Fruit fly (Drosophila melanogaster): ENCODE data around the gene Nelf-A.

Gene Nelf-A

dm6 chr3R:21185655-21186054, 37.8 kb upstream of the Nelf-A start:
- TF ChIP-seq CG10543 (GFP tag; optimal IDR thresholded peaks at IDR 0.05) (peak; percentile 29), sr (GFP tag; IDR thresholded peaks at IDR 0.05) (0 out of 3 replicates have a peak, but pooled peaks have one; percentile 16), CG13894 (tag; optimal IDR thresholded peaks at IDR 0.05) (peak; percentile 66), tio (GFP tag; optimal IDR thresholded peaks at IDR 0.05) (no peak), CG12299 (tag; optimal IDR thresholded peaks at IDR 0.05) (no peak), eve (GFP tag; optimal IDR thresholded peaks at IDR 0.05) (peak in 1 of 2 experiments; percentile 47), CG12769 (tag; optimal IDR thresholded peaks at IDR 0.05) (peak; percentile 11), chinmo (GFP tag; IDR thresholded peaks at IDR 0.05; ENCODE audit: partially characterized antibody) (0 out of 4 replicates have a peak, but pooled peaks have one; percentile 31), vvl (GFP tag; IDR thresholded peaks at IDR 0.05) (0 out of 2 replicates have a peak, but pooled peaks have one; percentile 17), Nf-YC (tag; optimal IDR thresholded peaks at IDR 0.05) (no peak), rib (GFP tag; IDR thresholded peaks at IDR 0.05) (peak; percentile 70; the same call in 1 of the 2 replicates), B-H2 (GFP tag; optimal IDR thresholded peaks at IDR 0.05) (peak; percentile 21)

dm6 chr3R:21186606-21187393, 36.7 kb upstream of the Nelf-A start:
- TF ChIP-seq sd (tag; optimal IDR thresholded peaks at IDR 0.05): peak; percentile 46
- TF ChIP-seq Max (GFP tag; optimal IDR thresholded peaks at IDR 0.05): peak; percentile 34
- peak; percentile 50 for TF ChIP-seq CG15011 (GFP tag; optimal IDR thresholded peaks at IDR 0.05)
- no peak for TF ChIP-seq HLHmδ (GFP tag; optimal IDR thresholded peaks at IDR 0.05)
- TF ChIP-seq CG8089 (GFP tag; optimal IDR thresholded peaks at IDR 0.05): no peak
- TF ChIP-seq CG31441 (GFP tag; IDR thresholded peaks at IDR 0.05): 0 out of 2 replicates have a peak, but pooled peaks have one; percentile 27
- peak; percentile 45 for TF ChIP-seq CG4820 (GFP tag; optimal IDR thresholded peaks at IDR 0.05)
- no peak for TF ChIP-seq CkIIα-i1 (GFP tag; IDR thresholded peaks at IDR 0.05)
- no peak for TF ChIP-seq oc (tag; optimal IDR thresholded peaks at IDR 0.05)
- 0 out of 2 replicates have a peak, but pooled peaks have one; percentile 15 for TF ChIP-seq CG9215 (GFP tag; IDR thresholded peaks at IDR 0.05)
- TF ChIP-seq CG33557 (GFP tag; optimal IDR thresholded peaks at IDR 0.05): peak; percentile 21
- TF ChIP-seq esg (GFP tag; conservative IDR thresholded peaks at IDR 0.05): 0 out of 2 replicates have a peak, but pooled peaks have one; percentile 5
- TF ChIP-seq tll (GFP tag; optimal IDR thresholded peaks at IDR 0.05): peak; percentile 4 to 37
- no peak for TF ChIP-seq Six4 (GFP tag; optimal IDR thresholded peaks at IDR 0.05)
- no peak for TF ChIP-seq peb (GFP tag; IDR thresholded peaks at IDR 0.05)
- peak; percentile 7 for TF ChIP-seq fd96Cb (tag; optimal IDR thresholded peaks at IDR 0.05)
- TF ChIP-seq NfI (GFP tag; optimal IDR thresholded peaks at IDR 0.05): no peak
- TF ChIP-seq Hr51 (GFP tag; optimal IDR thresholded peaks at IDR 0.05): peak in 1 of 2 experiments; percentile 51
- TF ChIP-seq CG13424 (tag; optimal IDR thresholded peaks at IDR 0.05): peak; percentile 34
- TF ChIP-seq so (GFP tag; IDR thresholded peaks at IDR 0.05): 0 out of 3 replicates have a peak, but pooled peaks have one; percentile 10
- TF ChIP-seq CG15073 (GFP tag; optimal IDR thresholded peaks at IDR 0.05): no peak
- peak in 1 of 2 experiments; percentile 40 for TF ChIP-seq Pdp1 (GFP tag; optimal IDR thresholded peaks at IDR 0.05)
- TF ChIP-seq CG3726 (GFP tag; IDR thresholded peaks at IDR 0.05): 0 out of 3 replicates have a peak, but pooled peaks have one; percentile 46
- TF ChIP-seq caup (GFP tag; optimal IDR thresholded peaks at IDR 0.05; ENCODE audit: severe bottlenecking): peak; percentile 51
- peak; percentile 46 for TF ChIP-seq CG12391 (tag; optimal IDR thresholded peaks at IDR 0.05)
- peak; percentile 59 for TF ChIP-seq CG9727 (GFP tag; optimal IDR thresholded peaks at IDR 0.05)
- TF ChIP-seq CG11723 (GFP tag; optimal IDR thresholded peaks at IDR 0.05): peak; percentile 22
- peak; percentile 37 for TF ChIP-seq CHES-1-like (GFP tag; optimal IDR thresholded peaks at IDR 0.05)
- no peak for TF ChIP-seq lilli (GFP tag; optimal IDR thresholded peaks at IDR 0.05)
- TF ChIP-seq CG32767 (GFP tag; IDR thresholded peaks at IDR 0.05): no peak
- peak; percentile 9 to 12 for TF ChIP-seq dpn (GFP tag; optimal IDR thresholded peaks at IDR 0.05)
- TF ChIP-seq CG13296 (GFP tag; optimal IDR thresholded peaks at IDR 0.05): no peak
- TF ChIP-seq CG14710 (tag; optimal IDR thresholded peaks at IDR 0.05): peak; percentile 49
- TF ChIP-seq CG10274 (GFP tag; optimal IDR thresholded peaks at IDR 0.05): peak; percentile 17
